Worm (Caenorhabditis elegans): ENCODE data around the gene T07D4.5.

- TF ChIP-seq nhr-237 (tag; optimal IDR thresholded peaks at IDR 0.05) (no peak), snpc-4 (tag; optimal IDR thresholded peaks at IDR 0.05) (no peak), nhr-10 (tag; optimal IDR thresholded peaks at IDR 0.05) (no peak), zag-1 (tag; optimal IDR thresholded peaks at IDR 0.05) (no peak), ztf-11 (tag; optimal IDR thresholded peaks at IDR 0.05) (no peak), Y55F3AM.14 (GFP tag; optimal IDR thresholded peaks at IDR 0.05) (no peak), mbf-1 (tag; optimal IDR thresholded peaks at IDR 0.05) (no peak)
These were observed 27.8 kb upstream of the T07D4.5 start, which contains the start of gene B0457.4 for ce11 chrII:8911929-8912328.

Measured in whole organism, L2 larva.